Worm (Caenorhabditis elegans) whole organism, mixed stage, embryonic: ENCODE measurements around the gene bbs-8.

Experiments used
- M03D4.4 ChIP-seq: sonication (generic microtip); optimal IDR thresholded peaks from 2 replicates; lab custom pipeline; 2017; ENCODE audit warnings: mild to moderate bottlenecking, missing genetic modification characterization, missing compliant biosample characterization
- blmp-1 ChIP-seq: fragments of 150-350 bp; optimal IDR thresholded peaks from 2 replicates; lab custom pipeline; 2014; ENCODE audit warnings: missing biosample characterization, missing genetic modification characterization
- ceh-43 ChIP-seq: fragments of 200-800 bp; sonication (Bioruptor generic); optimal IDR thresholded peaks from 2 replicates; lab custom pipeline; 2018; ENCODE audit warnings: mild to moderate bottlenecking, missing genetic modification characterization, moderate library complexity, missing compliant biosample characterization
- ces-1 ChIP-seq: fragments of 150-350 bp; optimal IDR thresholded peaks from 2 replicates; lab custom pipeline; 2014; ENCODE audit warnings: missing biosample characterization, missing genetic modification reagents, missing genetic modification characterization
- cnd-1 ChIP-seq: fragments of 200-800 bp; sonication (Bioruptor generic); optimal IDR thresholded peaks from 2 replicates; lab custom pipeline; 2018; ENCODE audit warnings: mild to moderate bottlenecking, missing genetic modification characterization, missing compliant biosample characterization
- drap-1 ChIP-seq: fragments of 200-800 bp; sonication (Bioruptor generic); optimal IDR thresholded peaks from 3 replicates; lab custom pipeline; 2018; ENCODE audit warnings: mild to moderate bottlenecking, missing genetic modification characterization, missing compliant biosample characterization
- elt-3 ChIP-seq: fragments of 150-350 bp; optimal IDR thresholded peaks from 2 replicates; lab custom pipeline; 2014; ENCODE audit warnings: missing biosample characterization, missing genetic modification characterization
- flh-1 ChIP-seq: fragments of 200-800 bp; sonication (Bioruptor generic); optimal IDR thresholded peaks from 2 replicates; lab custom pipeline; 2018; ENCODE audit warnings: mild to moderate bottlenecking, missing genetic modification characterization, moderate library complexity, missing compliant biosample characterization
- ham-2 ChIP-seq: fragments of 200-800 bp; sonication (Bioruptor generic); optimal IDR thresholded peaks from 2 replicates; lab custom pipeline; 2018; ENCODE audit warnings: mild to moderate bottlenecking, missing genetic modification characterization, missing compliant biosample characterization
- hlh-1 ChIP-seq: fragments of 150-350 bp; optimal IDR thresholded peaks from 2 replicates; lab custom pipeline; 2014; ENCODE audit warnings: missing biosample characterization, missing genetic modification reagents, missing genetic modification characterization
- lin-13 ChIP-seq: fragments of 150-350 bp; optimal IDR thresholded peaks from 2 replicates; lab custom pipeline; 2014; ENCODE audit warnings: missing biosample characterization, missing genetic modification characterization
- lin-32 ChIP-seq: fragments of 200-800 bp; sonication (Bioruptor generic); optimal IDR thresholded peaks from 2 replicates; lab custom pipeline; 2018; ENCODE audit warnings: mild to moderate bottlenecking, missing genetic modification characterization, missing compliant biosample characterization
- lsy-2 ChIP-seq: fragments of 150-350 bp; optimal IDR thresholded peaks from 2 replicates; lab custom pipeline; 2014; ENCODE audit warnings: missing biosample characterization, missing genetic modification characterization
- mab-5 ChIP-seq: fragments of 150-350 bp; optimal IDR thresholded peaks from 2 replicates; lab custom pipeline; 2014; ENCODE audit warnings: missing biosample characterization, missing genetic modification characterization
- mep-1 ChIP-seq: fragments of 150-350 bp; optimal IDR thresholded peaks from 2 replicates; lab custom pipeline; 2017; ENCODE audit warnings: missing biosample characterization, missing genetic modification reagents, missing genetic modification characterization, inconsistent platforms
- mls-2 ChIP-seq: sonication (generic microtip); optimal IDR thresholded peaks from 2 replicates; lab custom pipeline; 2016; ENCODE audit warnings: mild to moderate bottlenecking, missing genetic modification characterization, moderate library complexity, missing compliant biosample characterization
- nhr-12 ChIP-seq: fragments of 150-350 bp; optimal IDR thresholded peaks from 2 replicates; lab custom pipeline; 2014; ENCODE audit warnings: missing biosample characterization, missing genetic modification characterization
- nhr-2 ChIP-seq: fragments of 150-350 bp; optimal IDR thresholded peaks from 2 replicates; lab custom pipeline; 2014; ENCODE audit warnings: missing biosample characterization, missing genetic modification characterization
- nhr-237 ChIP-seq: fragments of 150-350 bp; optimal IDR thresholded peaks from 2 replicates; lab custom pipeline; 2014; ENCODE audit warnings: missing biosample characterization, missing genetic modification characterization
- nhr-28 ChIP-seq: fragments of 150-350 bp; optimal IDR thresholded peaks from 2 replicates; lab custom pipeline; 2014; ENCODE audit warnings: missing biosample characterization, missing genetic modification characterization
- nhr-76 ChIP-seq: sonication (generic microtip); optimal IDR thresholded peaks from 2 replicates; lab custom pipeline; 2017; ENCODE audit warnings: missing biosample characterization, missing genetic modification characterization
- pha-4 ChIP-seq: fragments of 150-350 bp; optimal IDR thresholded peaks from 2 replicates; lab custom pipeline; 2018; ENCODE audit warnings: missing biosample characterization, missing genetic modification reagents, missing genetic modification characterization
- sem-2 ChIP-seq: fragments of 200-800 bp; sonication (Bioruptor generic); optimal IDR thresholded peaks from 2 replicates; lab custom pipeline; 2018; ENCODE audit warnings: mild to moderate bottlenecking, missing genetic modification characterization, missing compliant biosample characterization
- snpc-4 ChIP-seq: fragments of 150-350 bp; optimal IDR thresholded peaks from 2 replicates; lab custom pipeline; 2014; ENCODE audit warnings: missing biosample characterization, missing genetic modification characterization
- sptf-1 ChIP-seq: sonication (generic microtip); optimal IDR thresholded peaks from 2 replicates; lab custom pipeline; 2017; ENCODE audit warnings: mild to moderate bottlenecking, missing genetic modification characterization, moderate library complexity, missing compliant biosample characterization
- tbx-8 ChIP-seq: fragments of 200-800 bp; sonication (Bioruptor generic); optimal IDR thresholded peaks from 2 replicates; lab custom pipeline; 2018; ENCODE audit warnings: mild to moderate bottlenecking, missing genetic modification characterization, moderate library complexity, missing compliant biosample characterization
- unc-120 ChIP-seq: sonication (generic microtip); optimal IDR thresholded peaks from 2 replicates; lab custom pipeline; 2017; ENCODE audit warnings: missing genetic modification characterization, missing compliant biosample characterization; ENCODE audit not compliant: poor library complexity, severe bottlenecking
- unc-39 ChIP-seq: fragments of 150-350 bp; optimal IDR thresholded peaks from 2 replicates; lab custom pipeline; 2014; ENCODE audit warnings: missing biosample characterization, missing genetic modification characterization
- unc-62 ChIP-seq: fragments of 150-350 bp; optimal IDR thresholded peaks from 2 replicates; lab custom pipeline; 2014; ENCODE audit warnings: missing biosample characterization, missing genetic modification reagents, missing genetic modification characterization
- ztf-11 ChIP-seq: fragments of 150-350 bp; optimal IDR thresholded peaks from 2 replicates; lab custom pipeline; 2014; ENCODE audit warnings: missing biosample characterization, missing genetic modification characterization

bbs-8 gene

ce11 chrV:6732995-6733394 is 31.9 kb downstream of the bbs-8 start, which contains the start of gene grl-8:
TSS of gene grl-8 (minus strand) at chrV:6733095.
- TF ChIP-seq unc-120 (tag; lab: Kevin White, UChicago) (no peak), nhr-28 (tag; lab: Kevin White, UChicago) (no peak), hlh-1 (no peak), blmp-1 (no peak), ces-1 (GFP tag; lab: Kevin White, UChicago) (peak; percentile 19), lin-32 (GFP tag; lab: Kevin White, UChicago) (no peak), nhr-76 (no peak)

ce11 chrV:6731594-6731993 is 33.3 kb downstream of the bbs-8 start, which contains the start of gene grl-9:
TSS of gene grl-9 (minus strand) at chrV:6731694.
- TF ChIP-seq ces-1 (GFP tag; lab: Kevin White, UChicago) (no peak), sptf-1 (tag; lab: Kevin White, UChicago) (no peak), lin-13 (tag; lab: Kevin White, UChicago) (no peak)

- TF ChIP-seq M03D4.4 (tag; lab: Kevin White, UChicago) (no peak), pha-4 (tag; lab: Kevin White, UChicago) (no peak), ztf-11 (no peak), snpc-4 (no peak), nhr-12 (tag; lab: Kevin White, UChicago) (no peak), ham-2 (GFP tag; lab: Kevin White, UChicago) (no peak), mep-1 (tag; lab: Kevin White, UChicago) (no peak), ceh-43 (GFP tag; lab: Kevin White, UChicago) (no peak), lsy-2 (tag; lab: Kevin White, UChicago) (no peak), sptf-1 (tag; lab: Kevin White, UChicago) (no peak), mls-2 (tag; lab: Kevin White, UChicago) (no peak), blmp-1 (no peak), nhr-2 (tag; lab: Kevin White, UChicago) (no peak), flh-1 (GFP tag; lab: Kevin White, UChicago) (no peak), mab-5 (tag; lab: Kevin White, UChicago) (no peak), ces-1 (GFP tag; lab: Kevin White, UChicago) (no peak), cnd-1 (tag; lab: Kevin White, UChicago) (no peak), unc-39 (tag; lab: Kevin White, UChicago) (no peak)
Measured at ce11 chrV:6727222-6727621, 37.6 kb downstream of the bbs-8 start, which contains the start of gene ZC487.1. TSS of gene ZC487.1 (plus strand) at chrV:6727522.

ce11 chrV:6726279-6726678 is 38.6 kb downstream of the bbs-8 start:
- no peak for TF ChIP-seq sptf-1 (tag; lab: Kevin White, UChicago)
- no peak for TF ChIP-seq sem-2 (GFP tag; lab: Kevin White, UChicago)
- TF ChIP-seq ces-1 (GFP tag; lab: Kevin White, UChicago), result peak; percentile 96
- no peak for TF ChIP-seq mls-2 (tag; lab: Kevin White, UChicago)
- TF ChIP-seq pha-4 (tag; lab: Kevin White, UChicago), result no peak
- TF ChIP-seq elt-3 (tag; lab: Kevin White, UChicago), result no peak
- no peak for TF ChIP-seq nhr-28 (tag; lab: Kevin White, UChicago)
- no peak for TF ChIP-seq nhr-237 (tag; lab: Kevin White, UChicago)

- TF ChIP-seq drap-1 (GFP tag; lab: Kevin White, UChicago) (no peak), nhr-12 (tag; lab: Kevin White, UChicago) (no peak), mep-1 (tag; lab: Kevin White, UChicago) (no peak), unc-62 (GFP tag; lab: Kevin White, UChicago) (no peak), flh-1 (GFP tag; lab: Kevin White, UChicago) (no peak), nhr-237 (tag; lab: Kevin White, UChicago) (no peak), pha-4 (tag; lab: Kevin White, UChicago) (no peak), ztf-11 (no peak), tbx-8 (GFP tag; lab: Kevin White, UChicago) (no peak), unc-120 (tag; lab: Kevin White, UChicago) (no peak)
Measured at ce11 chrV:6722378-6722777, 42.5 kb downstream of the bbs-8 start, which contains the start of gene ZC487.2. TSS of gene ZC487.2 (minus strand) at chrV:6722478.
